Fruit fly (Drosophila melanogaster): ENCODE data around the gene CG32793.

DNA sequence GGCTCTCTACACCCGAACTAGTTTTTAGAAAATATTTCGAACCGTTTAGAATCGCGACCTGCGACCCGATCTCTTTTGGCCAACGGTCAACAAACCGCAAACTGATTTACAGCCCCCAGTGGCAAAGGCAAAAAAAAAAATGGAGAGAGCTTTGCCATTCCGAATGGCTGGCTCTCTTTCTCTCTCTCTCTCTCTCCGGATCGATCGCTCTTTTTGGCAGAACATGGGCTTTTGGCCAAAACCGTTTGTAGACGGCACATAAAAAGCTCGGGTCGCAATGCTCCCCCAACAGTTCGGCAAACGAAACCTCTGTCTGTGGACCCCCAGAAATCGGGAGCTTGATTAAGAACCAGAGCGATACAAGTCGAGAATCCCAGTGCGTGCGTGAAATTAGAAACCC lies at the start of gene CG32793:
- no peak for TF ChIP-seq Pif1B (GFP tag; optimal IDR thresholded peaks at IDR 0.05)
- TF ChIP-seq CG14655 (GFP tag; optimal IDR thresholded peaks at IDR 0.05), result no peak
- no peak for TF ChIP-seq CG13204 (GFP tag; optimal IDR thresholded peaks at IDR 0.05)
- no peak for TF ChIP-seq EcR (GFP tag; optimal IDR thresholded peaks at IDR 0.05)
- TF ChIP-seq rn (GFP tag; IDR thresholded peaks at IDR 0.05), result no peak

Measured in whole organism, pupa.